Worm (Caenorhabditis elegans) whole organism, L4/young adult: Measurements from ENCODE around the gene chil-8.

Source experiments
- W03F9.2 ChIP-seq: fragments of 150-350 bp; optimal IDR thresholded peaks from 2 replicates; lab custom pipeline; 2014; ENCODE audit warnings: missing biosample characterization, missing genetic modification characterization
- him-1 ChIP-seq: sonication (generic microtip); optimal IDR thresholded peaks from 2 replicates; lab custom pipeline; 2016; ENCODE audit warnings: missing genotype, missing genetic modification reagents, missing genetic modification characterization, missing compliant biosample characterization

DNA sequence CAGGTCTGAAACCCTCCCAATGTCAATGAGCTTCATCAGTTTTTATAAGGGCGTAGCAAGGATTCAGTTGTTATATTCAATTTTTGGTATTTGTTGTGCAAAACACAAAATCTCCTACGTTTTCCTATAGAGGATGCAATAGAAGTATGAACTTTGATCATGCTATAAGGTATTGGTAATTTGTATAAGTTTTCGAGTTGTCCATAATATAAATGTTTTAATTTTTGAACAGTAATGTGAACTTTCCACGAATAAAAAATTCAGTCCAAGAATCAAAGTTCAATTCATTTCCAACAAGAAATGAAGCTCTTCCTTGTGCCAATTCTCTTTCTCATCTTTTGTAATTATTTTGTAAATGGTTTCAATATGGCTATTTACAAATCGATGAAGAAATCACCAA lies 41.8 kb downstream of the chil-8 start, which contains the start of gene ZK938.12:
- TF ChIP-seq him-1 (tag; lab: Kevin White, UChicago) (no peak), W03F9.2 (tag; lab: Kevin White, UChicago) (no peak)
